Fruit fly (Drosophila melanogaster): ENCODE data around the gene CG14260.

The CG14260 gene

dm6 chr3R:27253136-27253920, 11.9 kb upstream of the CG14260 start, which contains the start of gene pll (continued):
- peak; percentile 71 for TF ChIP-seq Nf-YC (tag; optimal IDR thresholded peaks at IDR 0.05)
- no peak for TF ChIP-seq dmrt99B (tag; optimal IDR thresholded peaks at IDR 0.05)
- peak; percentile 96 for TF ChIP-seq Ets65A (GFP tag)
- peak; percentile 48 for TF ChIP-seq CG3065 (GFP tag; optimal IDR thresholded peaks at IDR 0.05)
- peak; percentile 80 for TF ChIP-seq CG7357 (GFP tag; IDR thresholded peaks at IDR 0.05)
- TF ChIP-seq run (tag; optimal IDR thresholded peaks at IDR 0.05), result peak; percentile 58
- peak; percentile 59 for TF ChIP-seq unc-4 (GFP tag; IDR thresholded peaks at IDR 0.05; ENCODE audit: partially characterized antibody)
- peak; percentile 78 for TF ChIP-seq pho (GFP tag; optimal IDR thresholded peaks at IDR 0.05)
- no peak for TF ChIP-seq CG12071 (GFP tag; optimal IDR thresholded peaks at IDR 0.05)
- peak; percentile 79 for TF ChIP-seq CG15601 (tag; optimal IDR thresholded peaks at IDR 0.05)
- TF ChIP-seq pfk (GFP tag; optimal IDR thresholded peaks at IDR 0.05), result no peak
- TF ChIP-seq Lhr (GFP tag; optimal IDR thresholded peaks at IDR 0.05), result peak; percentile 88
- no peak for TF ChIP-seq CG11398 (GFP tag; optimal IDR thresholded peaks at IDR 0.05)
- no peak for TF ChIP-seq jing (GFP tag; optimal IDR thresholded peaks at IDR 0.05)
- TF ChIP-seq CG13296 (GFP tag; optimal IDR thresholded peaks at IDR 0.05), result no peak
- peak; percentile 25 for TF ChIP-seq Bdp1 (GFP tag; optimal IDR thresholded peaks at IDR 0.05)
- TF ChIP-seq Pdp1 (GFP tag; optimal IDR thresholded peaks at IDR 0.05), result peak; percentile 67 to 92
- TF ChIP-seq CG7372 (GFP tag; IDR thresholded peaks at IDR 0.05), result peak; percentile 83
- peak; percentile 84 for TF ChIP-seq ttk (GFP tag; IDR thresholded peaks at IDR 0.05)
- TF ChIP-seq chm (GFP tag; IDR thresholded peaks at IDR 0.05), result peak; percentile 92
- TF ChIP-seq dm (GFP tag; optimal IDR thresholded peaks at IDR 0.05), result peak; percentile 49
- peak; percentile 82 for TF ChIP-seq ssp (GFP tag; IDR thresholded peaks at IDR 0.05)
- TF ChIP-seq CG14710 (tag; optimal IDR thresholded peaks at IDR 0.05), result peak; percentile 86
- peak; percentile 66 for TF ChIP-seq zfh2 (GFP tag; optimal IDR thresholded peaks at IDR 0.05)
- peak; percentile 66; the same call in 1 of the 3 replicates for TF ChIP-seq CG2199 (GFP tag; IDR thresholded peaks at IDR 0.05)
- TF ChIP-seq Fer2 (tag; optimal IDR thresholded peaks at IDR 0.05), result peak; percentile 66
- TF ChIP-seq CG10209 (GFP tag; optimal IDR thresholded peaks at IDR 0.05), result peak; percentile 69
- TF ChIP-seq Dll (GFP tag; IDR thresholded peaks at IDR 0.05; ENCODE audit: partially characterized antibody), result peak; percentile 68; the same call in 3 of the 4 replicates
- peak; percentile 84 for TF ChIP-seq phol (tag; optimal IDR thresholded peaks at IDR 0.05)
- 0 out of 2 replicates have a peak, but pooled peaks have one; percentile 27 for TF ChIP-seq dan (GFP tag; IDR thresholded peaks at IDR 0.05)
- peak; percentile 72 for TF ChIP-seq CG7556 (GFP tag; optimal IDR thresholded peaks at IDR 0.05)
- peak; percentile 75 for TF ChIP-seq CG11093 (GFP tag; IDR thresholded peaks at IDR 0.05)
- TF ChIP-seq CG33213 (GFP tag; optimal IDR thresholded peaks at IDR 0.05), result peak; percentile 71
- TF ChIP-seq Opbp (GFP tag; IDR thresholded peaks at IDR 0.05; ENCODE audit: partially characterized antibody), result peak; percentile 42; the same call in 2 of the 3 replicates
- TF ChIP-seq CG8924 (tag; optimal IDR thresholded peaks at IDR 0.05), result peak; percentile 77
- no peak for TF ChIP-seq CG14965 (GFP tag; optimal IDR thresholded peaks at IDR 0.05; ENCODE audit: borderline replicate concordance)
- no peak for TF ChIP-seq sc (optimal IDR thresholded peaks at IDR 0.05)
- TF ChIP-seq sc (GFP tag; optimal IDR thresholded peaks at IDR 0.05), result peak; percentile 30
- TF ChIP-seq cad (GFP tag; optimal IDR thresholded peaks at IDR 0.05), result no peak
- peak; percentile 70 for TF ChIP-seq klu (GFP tag; IDR thresholded peaks at IDR 0.05)
- TF ChIP-seq CG18764 (GFP tag; optimal IDR thresholded peaks at IDR 0.05), result peak; percentile 66
- peak; percentile 78 for TF ChIP-seq Blimp-1 (GFP tag; optimal IDR thresholded peaks at IDR 0.05)
- TF ChIP-seq CG6791 (GFP tag; IDR thresholded peaks at IDR 0.05; ENCODE audit: partially characterized antibody), result no peak
- peak; percentile 67 for TF ChIP-seq Adf1 (GFP tag; IDR thresholded peaks at IDR 0.05)
- no peak for TF ChIP-seq yki (optimal IDR thresholded peaks at IDR 0.05)
- peak; percentile 91 for TF ChIP-seq ci (GFP tag; IDR thresholded peaks at IDR 0.05)
- TF ChIP-seq CG8388 (GFP tag; optimal IDR thresholded peaks at IDR 0.05), result peak; percentile 76
- TF ChIP-seq ems (GFP tag; optimal IDR thresholded peaks at IDR 0.05), result peak; percentile 66
- peak; percentile 90 for TF ChIP-seq CG10366 (GFP tag; IDR thresholded peaks at IDR 0.05)
